Worm (Caenorhabditis elegans) whole organism, dauer: ENCODE data around the gene rps-18.
"Not testable (repeated sequence)": the region's sequence is repeated elsewhere in the genome, so short reads cannot be mapped to it uniquely, and the experiment has no call there.

Source experiments
- unc-62 ChIP-seq: sonication (generic microtip); optimal IDR thresholded peaks from 2 replicates; lab custom pipeline; 2017; ENCODE audit warnings: missing biosample characterization, missing genetic modification reagents, missing genetic modification characterization

rps-18 gene

DNA sequence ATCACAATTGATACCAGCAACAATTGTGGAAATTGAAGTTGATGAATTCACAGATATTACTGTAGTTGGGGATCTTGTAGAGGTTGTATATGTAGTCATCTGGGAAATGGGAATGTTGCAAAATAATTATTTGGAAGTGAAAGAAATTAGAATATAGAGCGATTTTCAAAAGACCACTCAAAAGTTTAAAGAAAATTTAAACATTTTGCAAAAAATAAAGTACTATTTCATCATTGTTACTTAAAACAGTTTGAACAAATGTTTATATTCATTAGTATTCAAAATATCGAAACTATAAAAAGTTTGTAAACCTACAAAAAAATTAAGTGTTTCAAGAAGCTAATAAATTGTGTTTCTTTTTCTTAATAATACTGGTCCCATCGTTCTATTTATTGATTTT is 9.2 kb upstream of the rps-18 start, which contains the start of gene Y57G11C.46:
Gene Y57G11C.46 (minus strand): TSS at position 101 of the 400 bp plus-strand sequence.
- no peak for TF ChIP-seq unc-62 (GFP tag; lab: Kevin White, UChicago)

DNA sequence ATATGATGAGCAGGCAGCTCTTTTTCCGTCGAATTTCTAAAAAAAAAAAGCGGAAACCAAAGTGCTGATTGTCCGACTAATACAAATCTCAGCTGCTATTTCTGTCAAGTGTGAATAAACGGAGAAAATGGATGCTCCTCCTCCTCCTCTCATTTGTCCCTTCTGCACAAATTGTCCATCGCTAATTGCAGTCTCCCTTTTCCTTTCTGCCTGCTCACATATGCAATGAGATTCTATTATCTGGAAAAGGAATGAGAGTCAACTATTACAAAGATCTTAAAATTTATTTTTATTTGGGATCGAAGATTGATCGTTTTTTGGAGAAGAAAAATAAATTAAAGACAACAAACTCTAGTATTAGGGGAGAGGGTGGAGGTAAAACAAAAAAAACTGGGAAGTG is 3.2 kb upstream of the rps-18 start:
- TF ChIP-seq unc-62 (GFP tag; lab: Kevin White, UChicago), result no peak

DNA sequence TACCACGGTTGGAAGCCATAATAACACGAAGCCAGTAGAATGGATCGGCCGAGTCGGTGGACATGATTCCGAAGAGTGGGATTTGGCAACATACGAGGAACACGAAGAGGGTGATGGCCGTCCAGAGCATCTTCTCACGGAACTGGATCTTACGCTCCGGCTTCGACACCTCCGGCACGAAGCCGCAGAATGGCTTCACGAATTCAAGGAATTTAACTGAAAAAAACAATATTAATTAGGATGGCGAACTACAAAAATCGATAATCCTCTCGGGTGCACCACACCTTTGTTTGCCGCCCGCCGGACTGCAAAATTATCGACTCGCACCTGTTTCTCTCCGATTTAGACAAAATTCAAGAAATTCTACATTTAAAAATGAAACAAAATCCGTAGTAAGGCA is 1.3 kb upstream of the rps-18 start:
- no peak for TF ChIP-seq unc-62 (GFP tag; lab: Kevin White, UChicago)

DNA sequence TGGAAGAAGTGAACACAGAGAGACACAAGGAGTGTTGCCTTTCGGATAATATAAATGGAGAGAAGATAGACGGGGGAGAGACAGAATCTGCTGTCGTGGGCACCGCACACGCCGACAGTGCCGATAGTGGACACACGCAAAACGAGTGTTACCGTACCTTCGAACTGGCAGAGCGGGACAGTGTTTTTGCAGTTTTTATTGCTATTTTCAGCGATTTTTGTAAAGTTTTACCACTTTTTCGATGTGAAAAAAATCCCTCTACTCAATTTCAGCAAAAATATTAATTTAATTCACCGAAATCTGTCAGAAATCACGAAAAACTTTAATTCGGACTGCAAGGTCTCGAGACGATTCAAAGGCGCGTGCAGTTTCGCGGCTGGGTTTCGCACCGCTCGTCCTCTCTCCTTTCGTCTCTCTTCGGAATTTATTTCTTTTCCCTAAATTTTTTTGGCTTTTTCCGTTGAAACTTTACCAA is 564 bp upstream of the rps-18 start, which contains the start of gene sec-61.A:
Gene sec-61.A (minus strand): TSS at position 387 of the 475 bp plus-strand sequence.
- TF ChIP-seq unc-62 (GFP tag; lab: Kevin White, UChicago), result no peak

DNA sequence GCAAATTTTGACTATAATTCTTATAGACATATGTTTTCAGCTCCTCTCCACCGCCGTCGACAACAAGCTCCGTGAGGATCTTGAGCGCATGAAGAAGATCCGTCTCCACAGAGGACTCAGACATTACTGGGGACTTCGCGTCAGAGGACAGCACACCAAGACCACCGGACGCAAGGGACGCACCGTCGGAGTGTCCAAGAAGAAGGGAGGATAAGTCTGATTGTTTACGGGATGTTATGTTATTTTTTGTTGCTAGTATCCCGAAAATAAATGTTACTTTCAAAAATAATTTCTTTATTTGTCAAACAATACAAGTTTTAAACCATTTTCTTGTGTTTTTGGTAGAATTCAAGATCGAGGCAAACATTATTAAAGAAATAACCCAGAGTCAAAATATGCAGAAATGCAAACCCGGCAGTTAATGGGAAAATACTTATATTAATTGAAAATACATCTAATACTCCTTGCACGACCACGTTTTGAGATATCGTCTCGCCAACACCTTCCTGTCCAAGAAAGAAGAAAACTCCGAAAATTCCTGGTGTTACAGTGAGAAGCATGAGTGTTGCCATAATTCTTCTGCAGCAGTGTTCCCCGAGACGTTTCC is 775 bp downstream of the rps-18 start:
- no peak for TF ChIP-seq unc-62 (GFP tag; lab: Kevin White, UChicago)

DNA sequence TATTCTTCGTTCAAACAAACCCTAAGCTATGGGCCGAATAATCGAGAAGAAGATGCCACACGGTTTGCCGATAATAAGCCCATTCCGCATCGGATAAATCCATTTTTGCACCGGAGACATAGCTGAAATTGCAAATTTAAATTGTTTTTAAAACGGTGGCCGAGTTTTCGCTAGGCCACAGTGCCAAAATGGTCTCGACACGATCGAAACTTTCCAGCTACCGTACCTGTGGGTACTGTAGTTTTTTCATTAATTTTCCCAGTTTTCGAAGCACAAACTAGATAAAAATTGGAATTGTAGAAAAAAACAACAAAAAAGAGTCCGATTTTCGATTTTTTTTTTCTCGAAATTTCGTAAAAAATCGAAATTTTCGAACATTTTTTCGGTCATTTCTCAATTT is 2.7 kb downstream of the rps-18 start:
- TF ChIP-seq unc-62 (GFP tag; lab: Kevin White, UChicago), result no peak

DNA sequence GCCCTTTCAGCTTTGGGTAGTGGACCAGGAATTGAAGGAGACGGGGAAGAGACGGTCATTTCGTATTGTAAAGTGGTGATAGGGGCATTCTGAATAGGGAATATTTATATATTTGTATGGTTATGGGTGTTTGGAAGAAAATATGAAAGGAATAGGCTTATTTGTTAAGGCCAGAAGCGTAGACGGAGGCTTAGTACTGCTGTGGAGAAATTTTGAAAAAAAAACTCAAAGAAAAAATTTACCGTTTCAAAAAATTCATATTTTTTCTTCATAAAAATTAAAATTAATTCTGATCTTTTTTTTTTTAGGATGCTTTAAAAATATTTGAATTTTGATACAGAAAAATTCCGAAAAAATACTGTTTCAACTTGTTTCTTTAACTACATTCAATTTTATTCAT is 3.5 kb downstream of the rps-18 start, which contains the start of gene hhat-2:
Gene hhat-2 (minus strand): TSS at position 101 of the 400 bp plus-strand sequence.
- no peak for TF ChIP-seq unc-62 (GFP tag; lab: Kevin White, UChicago)

DNA sequence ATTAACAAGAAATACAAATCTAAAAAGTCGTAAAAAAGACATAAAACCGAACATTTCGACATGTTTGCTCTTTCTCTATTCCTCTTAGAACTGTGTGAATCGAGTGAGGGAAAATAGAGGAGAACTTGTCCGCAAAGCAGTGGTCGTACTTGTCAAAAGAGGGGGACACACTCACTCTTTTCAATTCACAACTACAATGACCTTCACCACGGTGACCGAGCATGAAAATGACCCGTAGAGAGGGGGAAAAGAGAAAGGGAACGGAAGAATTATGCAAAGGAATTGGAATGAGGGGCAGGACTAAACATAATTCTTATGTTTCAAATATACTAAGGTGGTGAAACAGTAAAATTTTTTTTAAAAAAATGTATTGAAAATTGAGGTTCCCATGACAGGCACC is 8.1 kb downstream of the rps-18 start:
- TF ChIP-seq unc-62 (GFP tag; lab: Kevin White, UChicago), result no peak

DNA sequence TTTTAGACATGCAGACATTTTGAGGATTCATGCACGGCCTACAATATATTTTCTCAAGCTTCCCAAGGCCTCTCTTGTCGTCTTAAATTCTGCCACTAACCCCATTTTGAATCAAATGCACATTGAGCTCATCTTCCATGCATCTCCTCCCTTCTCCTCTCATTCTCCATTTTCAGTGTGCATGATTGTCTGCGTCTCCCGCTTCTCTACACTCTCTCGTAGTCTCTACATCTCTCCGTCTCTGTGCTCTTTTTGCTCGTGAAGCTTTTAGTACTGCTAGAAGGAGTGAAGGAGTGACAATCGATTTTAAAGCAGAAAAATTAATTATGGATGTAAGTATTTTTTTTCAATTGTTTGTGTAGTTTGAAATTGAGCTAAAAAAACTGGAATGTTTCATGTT is 11.4 kb downstream of the rps-18 start, which contains the start of gene Y57G11C.22:
Gene Y57G11C.22 (plus strand): TSS at position 327 of the 400 bp plus-strand sequence.
- TF ChIP-seq unc-62 (GFP tag; lab: Kevin White, UChicago), result no peak

DNA sequence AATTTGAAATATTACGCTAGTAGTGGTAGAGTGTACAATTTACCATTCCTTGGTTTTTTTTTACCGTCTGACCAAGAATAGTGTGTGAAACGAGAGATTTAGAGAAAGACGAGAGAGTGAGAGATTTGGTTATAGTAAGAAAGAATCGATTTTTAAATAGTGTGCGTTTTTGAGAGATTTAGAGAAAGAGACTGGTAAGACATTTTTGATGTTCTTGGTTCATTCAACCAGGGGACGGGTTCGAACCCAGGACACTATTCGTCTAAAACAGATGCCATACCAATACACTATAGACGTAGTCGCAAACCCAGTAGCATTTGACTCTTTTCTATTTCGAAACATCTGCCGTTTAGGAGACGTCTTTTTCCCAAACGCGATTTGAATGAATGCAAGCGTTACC is 12.6 kb downstream of the rps-18 start:
- TF ChIP-seq unc-62 (GFP tag; lab: Kevin White, UChicago), result no peak

DNA sequence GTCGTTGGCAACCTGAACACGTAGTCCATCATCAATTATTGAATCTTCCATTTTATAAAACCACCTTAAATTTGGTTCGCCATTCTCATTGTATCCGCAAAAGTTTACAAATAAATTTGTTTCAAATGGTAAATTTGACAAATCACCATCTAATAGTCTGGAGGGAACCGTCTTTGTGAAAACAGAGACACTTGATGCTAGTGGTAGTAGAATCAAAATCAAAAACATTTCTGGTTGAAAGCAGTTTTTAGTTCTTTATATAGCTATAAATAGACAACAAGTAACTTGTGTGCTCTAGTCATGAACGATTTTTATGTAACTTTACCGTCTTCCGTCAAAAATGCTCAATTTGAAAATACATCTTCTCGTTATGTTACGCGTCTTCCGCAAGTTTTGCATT is 17.6 kb downstream of the rps-18 start, which contains the start of gene Y57G11C.20:
Gene Y57G11C.20 (plus strand): TSS at position 301 of the 400 bp plus-strand sequence.
- not testable (repeated sequence) for TF ChIP-seq unc-62 (GFP tag; lab: Kevin White, UChicago)

DNA sequence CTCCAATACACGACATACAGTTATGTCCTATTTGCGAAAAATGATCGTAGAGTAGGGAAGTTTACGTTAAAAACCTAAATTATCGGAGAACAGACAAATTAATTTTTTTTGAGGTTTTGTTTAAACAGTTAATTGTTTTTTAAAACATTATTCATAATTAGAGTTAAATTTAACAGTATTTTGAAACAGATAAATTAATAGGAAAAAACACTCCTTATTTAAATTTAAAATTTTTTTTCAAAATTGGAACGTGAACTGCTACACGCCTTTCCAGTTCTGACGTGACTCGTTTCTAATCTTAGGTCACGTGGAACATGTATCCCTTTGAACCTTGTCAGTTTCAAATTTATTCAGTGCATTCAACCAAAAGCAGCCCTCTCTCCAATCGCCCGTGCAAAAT is 28.2 kb downstream of the rps-18 start, which contains the start of gene Y57G11C.52:
Gene Y57G11C.52 (plus strand): TSS at position 301 of the 400 bp plus-strand sequence.
- TF ChIP-seq unc-62 (GFP tag; lab: Kevin White, UChicago), result no peak

DNA sequence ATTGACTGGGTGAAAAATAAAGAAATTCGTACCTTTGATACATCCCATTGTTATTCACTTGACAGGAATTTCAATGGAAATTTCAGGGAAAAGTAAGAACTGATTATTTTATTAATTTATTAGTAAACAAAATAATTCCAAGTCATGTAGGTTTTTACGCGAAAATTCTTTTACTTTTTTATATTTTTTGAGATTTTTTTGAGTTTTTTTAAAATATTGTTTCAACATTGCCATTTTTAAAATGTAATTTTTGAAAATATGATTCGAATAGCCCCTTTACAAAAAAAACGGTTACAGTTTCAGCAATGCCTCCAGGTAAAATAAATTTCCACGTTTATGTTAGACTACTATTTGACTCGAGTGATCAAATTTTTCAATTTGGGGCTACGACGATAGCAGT is 36.2 kb downstream of the rps-18 start, which contains the start of gene Y57G11C.23:
Gene Y57G11C.23 (minus strand): TSS at position 101 of the 400 bp plus-strand sequence.
- no peak for TF ChIP-seq unc-62 (GFP tag; lab: Kevin White, UChicago)

DNA sequence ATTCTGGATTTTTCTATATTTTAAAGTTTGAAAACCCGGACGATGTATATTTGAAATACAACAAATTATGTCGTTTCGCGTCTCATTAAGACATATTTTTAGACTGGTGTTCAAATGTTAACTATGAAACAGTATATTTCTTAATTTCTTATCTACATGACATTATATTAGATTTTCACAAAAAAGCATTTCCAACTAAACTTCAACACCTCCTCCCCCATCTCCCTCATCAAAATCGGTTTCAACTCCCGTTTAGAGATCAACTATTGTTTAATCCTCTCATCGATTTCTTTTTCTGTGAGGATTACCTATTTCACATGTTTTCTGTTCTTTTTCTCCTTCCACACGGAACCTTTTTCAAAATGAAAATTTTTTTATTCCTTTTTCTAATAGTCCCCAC is 36.7 kb downstream of the rps-18 start, which contains the start of gene Y57G11C.38:
Gene Y57G11C.38 (plus strand): TSS at position 301 of the 400 bp plus-strand sequence.
- TF ChIP-seq unc-62 (GFP tag; lab: Kevin White, UChicago), result no peak

DNA sequence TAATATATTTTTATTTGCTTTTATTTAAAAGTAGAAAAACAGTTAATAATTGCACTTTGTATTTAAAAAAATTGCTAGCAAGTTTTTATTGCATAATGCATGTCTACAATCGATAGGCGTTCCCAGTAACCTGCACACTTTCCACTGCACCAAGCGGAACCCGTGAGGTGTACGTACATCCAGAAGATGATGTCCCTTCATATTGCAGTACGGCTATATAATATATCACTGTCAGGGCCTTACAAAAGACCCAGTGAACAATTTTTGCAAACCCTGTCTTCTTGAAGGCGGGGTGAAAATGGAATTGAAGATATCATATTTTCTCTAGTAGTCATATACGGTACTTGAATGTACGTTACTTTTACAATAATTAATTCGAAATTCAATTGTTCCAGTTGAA is 38.3 kb downstream of the rps-18 start:
- TF ChIP-seq unc-62 (GFP tag; lab: Kevin White, UChicago), result no peak

DNA sequence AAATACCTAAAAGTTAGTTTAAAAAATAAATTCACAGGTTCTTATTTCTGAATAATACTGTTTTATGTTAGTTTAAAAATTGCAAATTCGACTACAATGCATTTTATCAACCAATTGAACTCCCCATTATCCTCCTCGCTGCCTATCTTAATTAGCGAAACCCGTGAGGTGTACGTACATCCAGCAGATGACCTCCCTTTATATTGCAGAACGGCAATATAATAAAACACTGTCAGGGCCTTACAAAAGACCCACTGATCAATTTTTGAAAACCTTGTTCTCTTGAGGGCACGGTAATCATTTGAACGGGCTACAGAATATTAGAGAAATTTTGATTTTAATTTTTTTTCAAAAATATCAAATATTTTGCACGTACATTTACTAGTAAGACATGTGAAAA is 39.0 kb downstream of the rps-18 start:
- TF ChIP-seq unc-62 (GFP tag; lab: Kevin White, UChicago), result no peak

DNA sequence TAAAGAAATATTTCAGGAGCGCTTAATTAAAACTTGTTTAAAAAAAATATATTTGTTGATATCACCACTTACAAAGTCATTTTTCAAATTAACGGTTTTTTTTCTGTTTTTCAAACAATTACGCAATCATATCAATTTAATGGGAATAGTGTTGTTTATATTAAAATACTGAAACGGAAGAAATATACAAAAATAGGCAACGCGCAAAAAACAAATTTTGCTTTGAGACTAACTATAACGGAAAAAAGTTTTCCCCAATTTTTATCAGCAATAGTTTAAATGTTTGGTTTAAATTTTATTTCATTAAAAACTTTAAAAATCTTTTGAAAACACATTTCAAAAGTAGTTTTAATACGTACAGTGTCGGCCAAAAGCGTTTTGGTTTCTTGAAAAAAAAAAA is 43.1 kb downstream of the rps-18 start:
- TF ChIP-seq unc-62 (GFP tag; lab: Kevin White, UChicago), result no peak
